Worm (Caenorhabditis elegans) whole organism, young adult: Measurements from ENCODE around the gene sodh-2.

Source experiments
- B0019.2 ChIP-seq: fragments of 200-800 bp; sonication (Bioruptor generic); conservative IDR thresholded peaks from 2 replicates; pipeline ENCODE4 v1.3.6; 2022; ENCODE audit warnings: missing genetic modification reagents, missing genetic modification characterization, missing compliant biosample characterization
- B0261.1 ChIP-seq: sonication (generic microtip); optimal IDR thresholded peaks from 2 replicates; lab custom pipeline; 2016; ENCODE audit warnings: mild to moderate bottlenecking, missing genetic modification characterization, moderate library complexity, missing compliant biosample characterization
- akir-1 ChIP-seq: fragments of 200-800 bp; sonication (Bioruptor generic); optimal IDR thresholded peaks from 2 replicates; lab custom pipeline; 2018; ENCODE audit warnings: mild to moderate bottlenecking, missing genetic modification characterization, moderate library complexity, missing compliant biosample characterization
- attf-3 ChIP-seq: fragments of 200-800 bp; sonication (Bioruptor generic); conservative IDR thresholded peaks from 2 replicates; pipeline ENCODE4 v1.3.6; 2022; ENCODE audit warnings: missing genetic modification reagents, missing genetic modification characterization, missing compliant biosample characterization
- cebp-1 ChIP-seq, 2 experiments: fragments of 200-800 bp in 1 of 2; sonication (Bioruptor generic) in 1 of 2; sonication (generic microtip) in 1 of 2; IDR thresholded peaks in 1 of 2; optimal IDR thresholded peaks in 1 of 2; 2 replicates each; pipeline versions ENCODE4 v1.3.6 to Lab custom; 2017 to 2022; ENCODE audit warnings: missing compliant biosample characterization in 2 of 2, missing genetic modification characterization in 2 of 2, mild to moderate bottlenecking in 1 of 2, missing genetic modification reagents in 1 of 2, moderate library complexity in 1 of 2
- die-1 ChIP-seq: sonication (generic microtip); optimal IDR thresholded peaks from 2 replicates; lab custom pipeline; 2016; ENCODE audit warnings: missing genotype, mild to moderate bottlenecking, missing genetic modification characterization, missing compliant biosample characterization
- efl-1 ChIP-seq: fragments of 150-350 bp; optimal IDR thresholded peaks from 2 replicates; lab custom pipeline; 2014; ENCODE audit warnings: missing biosample characterization, missing genetic modification reagents, missing genetic modification characterization
- gei-17 ChIP-seq: fragments of 200-800 bp; sonication (Bioruptor generic); optimal IDR thresholded peaks from 2 replicates; lab custom pipeline; 2018; ENCODE audit warnings: mild to moderate bottlenecking, missing genetic modification characterization, missing compliant biosample characterization
- hrde-1 ChIP-seq: sonication (generic microtip); optimal IDR thresholded peaks from 2 replicates; lab custom pipeline; 2016; ENCODE audit warnings: missing genetic modification characterization, mild to moderate bottlenecking, missing compliant biosample characterization, moderate library complexity, missing genotype, missing genetic modification reagents, borderline replicate concordance
- lir-1 ChIP-seq: fragments of 200-800 bp; sonication (Bioruptor generic); conservative IDR thresholded peaks from 2 replicates; pipeline ENCODE4 v1.3.6; 2022; ENCODE audit warnings: missing genetic modification reagents, missing genetic modification characterization, missing compliant biosample characterization
- nhr-90 ChIP-seq: sonication (generic microtip); optimal IDR thresholded peaks from 2 replicates; lab custom pipeline; 2016; ENCODE audit warnings: missing genotype, mild to moderate bottlenecking, missing genetic modification characterization, missing compliant biosample characterization
- pbrm-1 ChIP-seq: fragments of 200-800 bp; sonication (Bioruptor generic); IDR thresholded peaks from 2 replicates; pipeline ENCODE4 v1.3.6; 2022; ENCODE audit warnings: missing genetic modification reagents, missing genetic modification characterization, missing compliant biosample characterization

- TF ChIP-seq B0261.1 (tag; lab: Kevin White, UChicago), result no peak
- TF ChIP-seq gei-17 (GFP tag; lab: Kevin White, UChicago), result no peak
- no peak for TF ChIP-seq pbrm-1 (GFP tag; lab: Robert Waterston, UW)
- no peak for TF ChIP-seq efl-1 (GFP tag; lab: Kevin White, UChicago)
- TF ChIP-seq attf-3 (GFP tag; lab: Robert Waterston, UW), result no peak
- no peak for TF ChIP-seq hrde-1 (tag; lab: Kevin White, UChicago)
- TF ChIP-seq nhr-90 (tag; lab: Kevin White, UChicago), result no peak
- TF ChIP-seq cebp-1 (GFP tag; IDR thresholded peaks at IDR 0.05; lab: Robert Waterston, UW), result no peak
- TF ChIP-seq cebp-1 (tag; optimal IDR thresholded peaks at IDR 0.05; lab: Kevin White, UChicago), result peak; percentile 39
- TF ChIP-seq die-1 (tag; lab: Kevin White, UChicago), result no peak
- no peak for TF ChIP-seq akir-1
- no peak for TF ChIP-seq lir-1 (GFP tag; lab: Robert Waterston, UW)
- TF ChIP-seq B0019.2 (GFP tag; lab: Robert Waterston, UW), result no peak
Observed at ce11 chrV:11849408-11849807, 41.6 kb downstream of the sodh-2 start.
